Worm (Caenorhabditis elegans): ENCODE data around the gene ZK652.8.

DNA sequence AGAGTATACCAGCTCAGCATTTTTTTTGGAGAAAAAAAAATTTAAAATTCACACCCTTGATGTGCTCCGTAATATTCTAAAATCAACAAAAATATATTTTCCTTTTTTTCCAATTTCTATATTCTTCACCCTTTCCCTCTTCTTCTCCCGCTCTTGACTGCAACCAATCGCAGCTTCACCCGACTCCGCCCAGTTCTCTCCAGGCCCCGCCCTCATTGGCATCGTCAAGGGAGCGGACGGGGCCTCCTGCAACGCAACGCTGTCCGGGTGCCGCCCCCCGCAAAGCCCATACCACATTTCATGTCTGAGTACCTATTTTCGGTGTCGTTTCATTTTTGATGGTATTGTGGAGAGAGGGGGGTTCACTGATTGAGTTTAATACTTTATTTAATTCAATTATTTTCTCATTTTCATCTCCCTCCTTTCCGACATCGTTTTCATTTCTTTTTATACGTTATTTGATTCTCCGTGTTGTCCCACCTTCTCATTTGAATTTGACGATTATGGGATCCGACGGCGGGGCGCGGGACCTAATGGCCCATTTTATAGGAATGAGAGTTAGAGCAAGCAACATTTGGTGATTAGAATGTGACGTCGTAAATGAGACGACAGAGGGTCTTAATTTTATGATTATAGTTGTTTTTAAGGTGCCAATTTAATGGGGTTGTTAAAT, 31.1 kb downstream of the ZK652.8 start:
- TF ChIP-seq ama-1 (optimal IDR thresholded peaks at IDR 0.05) (no peak), scrt-1 (GFP tag; IDR thresholded peaks at IDR 0.05) (no peak), aly-1 (tag; optimal IDR thresholded peaks at IDR 0.05) (no peak), B0310.2 (tag; optimal IDR thresholded peaks at IDR 0.05) (no peak), tra-4 (tag; optimal IDR thresholded peaks at IDR 0.05) (no peak), hmg-4 (GFP tag; optimal IDR thresholded peaks at IDR 0.05) (no peak), tbx-37 (GFP tag; conservative IDR thresholded peaks at IDR 0.05) (no peak)

Data from whole organism, early embryonic.